Fruit fly (Drosophila melanogaster): ENCODE data around the gene Hsc70-1.

The Hsc70-1 gene

dm6 chr3L:14003297-14004040, 29.6 kb downstream of the Hsc70-1 start (continued):
- TF ChIP-seq run (tag; optimal IDR thresholded peaks at IDR 0.05) (no peak), CG13624 (GFP tag; optimal IDR thresholded peaks at IDR 0.05) (no peak), dimm (GFP tag; IDR thresholded peaks at IDR 0.05) (no peak), HLH4C (GFP tag; IDR thresholded peaks at IDR 0.05; ENCODE audit: partially characterized antibody) (no peak), nau (GFP tag; optimal IDR thresholded peaks at IDR 0.05) (no peak), CG8359 (GFP tag; optimal IDR thresholded peaks at IDR 0.05; ENCODE audit: borderline replicate concordance) (no peak), zfh2 (GFP tag; optimal IDR thresholded peaks at IDR 0.05) (no peak), Rfx (GFP tag; IDR thresholded peaks at IDR 0.05) (no peak), Mes4 (GFP tag; optimal IDR thresholded peaks at IDR 0.05) (no peak), Nf-YB (GFP tag; optimal IDR thresholded peaks at IDR 0.05) (no peak), twi (tag; optimal IDR thresholded peaks at IDR 0.05) (no peak), zen (tag; optimal IDR thresholded peaks at IDR 0.05) (no peak), az2 (GFP tag; optimal IDR thresholded peaks at IDR 0.05) (no peak), ewg (GFP tag; optimal IDR thresholded peaks at IDR 0.05) (no peak), Bgb (GFP tag; IDR thresholded peaks at IDR 0.05; ENCODE audit: partially characterized antibody) (no peak), CG17612 (GFP tag; IDR thresholded peaks at IDR 0.05) (no peak), CG16815 (GFP tag; optimal IDR thresholded peaks at IDR 0.05) (no peak), CG6813 (GFP tag; optimal IDR thresholded peaks at IDR 0.05) (no peak), CG30020 (tag; optimal IDR thresholded peaks at IDR 0.05) (no peak), schlank (tag; optimal IDR thresholded peaks at IDR 0.05) (no peak), Ets97D (GFP tag; optimal IDR thresholded peaks at IDR 0.05) (no peak), exex (tag; optimal IDR thresholded peaks at IDR 0.05) (no peak), CG1792 (GFP tag; optimal IDR thresholded peaks at IDR 0.05) (no peak), CG8281 (tag; optimal IDR thresholded peaks at IDR 0.05) (no peak), NFAT (GFP tag; IDR thresholded peaks at IDR 0.05) (no peak), CG9437 (GFP tag; optimal IDR thresholded peaks at IDR 0.05) (peak; percentile 93), yki (optimal IDR thresholded peaks at IDR 0.05) (no peak), Opbp (GFP tag; IDR thresholded peaks at IDR 0.05; ENCODE audit: partially characterized antibody) (peak; percentile 50; the same call in 2 of the 3 replicates), CG12219 (GFP tag; optimal IDR thresholded peaks at IDR 0.05) (no peak), da (GFP tag; optimal IDR thresholded peaks at IDR 0.05) (no peak), caup (GFP tag; optimal IDR thresholded peaks at IDR 0.05; ENCODE audit: severe bottlenecking) (no peak), CG14860 (GFP tag; IDR thresholded peaks at IDR 0.05; ENCODE audit: partially characterized antibody) (no peak), ro (GFP tag; IDR thresholded peaks at IDR 0.05) (no peak), BtbVII (GFP tag; optimal IDR thresholded peaks at IDR 0.05) (no peak), CG10565 (GFP tag; optimal IDR thresholded peaks at IDR 0.05) (no peak), prd (optimal IDR thresholded peaks at IDR 0.05) (no peak), prd (GFP tag; IDR thresholded peaks at IDR 0.05) (0 out of 3 replicates have a peak, but pooled peaks have one; percentile 22), CG1603 (tag; optimal IDR thresholded peaks at IDR 0.05) (no peak), Hmx (GFP tag; optimal IDR thresholded peaks at IDR 0.05) (no peak), wor (GFP tag; IDR thresholded peaks at IDR 0.05) (no peak), fd3F (GFP tag; optimal IDR thresholded peaks at IDR 0.05) (no peak), gt (GFP tag; IDR thresholded peaks at IDR 0.05) (no peak), CG14050 (GFP tag; IDR thresholded peaks at IDR 0.05) (no peak), Meics (GFP tag; optimal IDR thresholded peaks at IDR 0.05) (no peak), amos (GFP tag; IDR thresholded peaks at IDR 0.05; ENCODE audit: partially characterized antibody) (no peak), Jarid2 (GFP tag; optimal IDR thresholded peaks at IDR 0.05) (no peak), CG11398 (GFP tag; optimal IDR thresholded peaks at IDR 0.05) (no peak), Ada2b (GFP tag; IDR thresholded peaks at IDR 0.05) (no peak), Usf (GFP tag; optimal IDR thresholded peaks at IDR 0.05) (no peak), TFAM (GFP tag; optimal IDR thresholded peaks at IDR 0.05) (no peak)

All from whole organism, embryonic.